Fruit fly (Drosophila melanogaster) whole organism, embryonic: ENCODE data around the gene Cul6.

Source experiments
- Atf-2 ChIP-seq: fragments of 200-800 bp; sonication (Bioruptor generic); optimal IDR thresholded peaks from 2 replicates; lab custom pipeline; 2016; ENCODE audit warnings: missing biosample characterization, missing genetic modification characterization
- Blimp-1 ChIP-seq: fragments of 200-800 bp; sonication (Bioruptor generic); optimal IDR thresholded peaks from 3 replicates; lab custom pipeline; 2018; ENCODE audit warnings: missing biosample characterization, missing genetic modification characterization, mild to moderate bottlenecking, moderate library complexity, missing genetic modification reagents
- BtbVII ChIP-seq: fragments of 200-800 bp; sonication (Bioruptor generic); optimal IDR thresholded peaks from 3 replicates; lab custom pipeline; 2017; ENCODE audit warnings: missing biosample characterization, mild to moderate bottlenecking, missing genetic modification characterization
- CG10543 ChIP-seq: fragments of 200-800 bp; sonication (Bioruptor generic); optimal IDR thresholded peaks from 3 replicates; lab custom pipeline; 2017; ENCODE audit warnings: missing biosample characterization, mild to moderate bottlenecking, missing genetic modification characterization, moderate library complexity
- CG12071 ChIP-seq: fragments of 200-800 bp; sonication (Bioruptor generic); optimal IDR thresholded peaks from 3 replicates; lab custom pipeline; 2018; ENCODE audit warnings: missing biosample characterization, mild to moderate bottlenecking, missing genetic modification characterization
- CG13894 ChIP-seq: fragments of 200-800 bp; sonication (Bioruptor generic); optimal IDR thresholded peaks from 3 replicates; lab custom pipeline; 2018; ENCODE audit warnings: missing biosample characterization, mild to moderate bottlenecking, missing genetic modification characterization, moderate library complexity
- CG14050 ChIP-seq: fragments of 200-800 bp; sonication (Bioruptor generic); IDR thresholded peaks from 3 replicates; pipeline ENCODE4 v1.3.6; 2022; ENCODE audit warnings: missing biosample characterization, missing genetic modification characterization
- CG14667 ChIP-seq: fragments of 200-800 bp; sonication (Bioruptor generic); IDR thresholded peaks from 2 replicates; pipeline ENCODE4 v1.3.6; 2022; ENCODE audit warnings: missing biosample characterization, missing genetic modification characterization
- CG15479 ChIP-seq: fragments of 200-800 bp; sonication (Bioruptor generic); optimal IDR thresholded peaks from 3 replicates; lab custom pipeline; 2019; ENCODE audit warnings: missing biosample characterization, mild to moderate bottlenecking, missing genetic modification characterization, moderate library complexity
- CG15514 ChIP-seq: fragments of 200-800 bp; sonication (Bioruptor generic); optimal IDR thresholded peaks from 3 replicates; lab custom pipeline; 2017; ENCODE audit warnings: missing biosample characterization, missing genetic modification characterization, mild to moderate bottlenecking, moderate library complexity, missing genetic modification reagents
- CG1602 ChIP-seq: fragments of 200-800 bp; sonication (Bioruptor generic); optimal IDR thresholded peaks from 3 replicates; lab custom pipeline; 2016; ENCODE audit warnings: missing biosample characterization, missing genetic modification characterization
- CG18764 ChIP-seq: fragments of 200-800 bp; sonication (Bioruptor generic); optimal IDR thresholded peaks from 3 replicates; lab custom pipeline; 2016; ENCODE audit warnings: missing biosample characterization, missing genetic modification characterization
- CG3281 ChIP-seq: fragments of 200-800 bp; sonication (Bioruptor generic); optimal IDR thresholded peaks from 3 replicates; lab custom pipeline; 2017; ENCODE audit warnings: missing biosample characterization, mild to moderate bottlenecking, missing genetic modification characterization
- CG34376 ChIP-seq: fragments of 200-800 bp; sonication (Bioruptor generic); optimal IDR thresholded peaks from 2 replicates; lab custom pipeline; 2018; ENCODE audit warnings: missing biosample characterization, mild to moderate bottlenecking, missing genetic modification characterization
- CG42726 ChIP-seq: fragments of 200-800 bp; sonication (Bioruptor generic); IDR thresholded peaks from 2 replicates; pipeline ENCODE4 v1.3.6; 2022; ENCODE audit warnings: missing biosample characterization, missing genetic modification characterization; ENCODE audit not compliant: partially characterized antibody
- CG4424 ChIP-seq: fragments of 200-800 bp; sonication (Bioruptor generic); optimal IDR thresholded peaks from 3 replicates; lab custom pipeline; 2016; ENCODE audit warnings: missing biosample characterization, missing genetic modification characterization
- CG7963 ChIP-seq: fragments of 200-800 bp; sonication (Bioruptor generic); IDR thresholded peaks from 3 replicates; pipeline ENCODE4 v1.3.6; 2022; ENCODE audit warnings: missing biosample characterization, missing genetic modification characterization; ENCODE audit not compliant: partially characterized antibody
- CG9727 ChIP-seq: fragments of 200-800 bp; sonication (Bioruptor generic); optimal IDR thresholded peaks from 3 replicates; lab custom pipeline; 2017; ENCODE audit warnings: missing biosample characterization, mild to moderate bottlenecking, missing genetic modification characterization
- CG9817 ChIP-seq: fragments of 200-800 bp; sonication (Bioruptor generic); optimal IDR thresholded peaks from 2 replicates; lab custom pipeline; 2018; ENCODE audit warnings: missing biosample characterization, mild to moderate bottlenecking, missing genetic modification characterization, moderate library complexity
- Drgx ChIP-seq: fragments of 200-800 bp; sonication (Bioruptor generic); IDR thresholded peaks from 2 replicates; pipeline ENCODE4 v1.3.6; 2022; ENCODE audit warnings: missing biosample characterization, missing genetic modification characterization
- Gsc ChIP-seq: fragments of 200-800 bp; sonication (Bioruptor generic); IDR thresholded peaks from 2 replicates; pipeline ENCODE4 v1.3.6; 2022; ENCODE audit warnings: missing biosample characterization, missing genetic modification characterization
- H15 ChIP-seq: fragments of 200-800 bp; sonication (Bioruptor generic); IDR thresholded peaks from 3 replicates; pipeline ENCODE4 v1.3.6; 2022; ENCODE audit warnings: missing biosample characterization, missing genetic modification characterization
- HHEX ChIP-seq: fragments of 200-800 bp; sonication (Bioruptor generic); optimal IDR thresholded peaks from 3 replicates; lab custom pipeline; 2017; ENCODE audit warnings: missing biosample characterization, mild to moderate bottlenecking, missing genetic modification characterization, missing genetic modification reagents
- Hand ChIP-seq: fragments of 200-800 bp; sonication (Bioruptor generic); optimal IDR thresholded peaks from 2 replicates; lab custom pipeline; 2017; ENCODE audit warnings: mild to moderate bottlenecking, missing biosample characterization, missing genetic modification reagents, missing genetic modification characterization
- Hr3 ChIP-seq: fragments of 200-800 bp; sonication (Bioruptor generic); optimal IDR thresholded peaks from 3 replicates; lab custom pipeline; 2016; ENCODE audit warnings: missing biosample characterization, missing genetic modification characterization
- Hsf ChIP-seq: fragments of 200-800 bp; sonication (Bioruptor generic); optimal IDR thresholded peaks from 3 replicates; lab custom pipeline; 2016; ENCODE audit warnings: missing biosample characterization, missing genetic modification characterization
- Mad ChIP-seq: fragments of 200-800 bp; sonication (Bioruptor generic); optimal IDR thresholded peaks from 2 replicates; lab custom pipeline; 2016; ENCODE audit warnings: missing biosample characterization, missing genetic modification characterization
- NC2α ChIP-seq: fragments of 200-800 bp; sonication (Bioruptor generic); optimal IDR thresholded peaks from 2 replicates; lab custom pipeline; 2016; ENCODE audit warnings: missing biosample characterization, missing genetic modification characterization
- Optix ChIP-seq: fragments of 200-800 bp; sonication (Bioruptor generic); IDR thresholded peaks from 3 replicates; pipeline ENCODE4 v1.3.6; 2022; ENCODE audit warnings: missing biosample characterization, missing genetic modification characterization
- PHDP ChIP-seq: fragments of 200-800 bp; sonication (Bioruptor generic); optimal IDR thresholded peaks from 3 replicates; lab custom pipeline; 2018; ENCODE audit warnings: missing biosample characterization, mild to moderate bottlenecking, missing genetic modification characterization, moderate library complexity
- Tbp ChIP-seq: fragments of >200 bp; optimal IDR thresholded peaks from 2 replicates; lab custom pipeline; 2018; ENCODE audit warnings: missing biosample characterization, missing genetic modification characterization
- Xbp1 ChIP-seq: fragments of 200-800 bp; sonication (Bioruptor generic); optimal IDR thresholded peaks from 3 replicates; lab custom pipeline; 2016; ENCODE audit warnings: missing biosample characterization, mild to moderate bottlenecking, missing genetic modification characterization
- YL-1 ChIP-seq: fragments of 200-800 bp; sonication (Bioruptor generic); optimal IDR thresholded peaks from 3 replicates; lab custom pipeline; 2017; ENCODE audit warnings: missing biosample characterization, mild to moderate bottlenecking, missing genetic modification characterization
- amos ChIP-seq: fragments of 200-800 bp; sonication (Bioruptor generic); IDR thresholded peaks from 2 replicates; pipeline ENCODE4 v1.3.6; 2022; ENCODE audit warnings: missing biosample characterization, missing genetic modification characterization; ENCODE audit not compliant: partially characterized antibody
- crp ChIP-seq, 2 experiments: fragments of 200-800 bp; sonication (Bioruptor generic); optimal IDR thresholded peaks; 2 replicates in 1 of 2; 3 replicates in 1 of 2; lab custom pipeline; 2017; ENCODE audit warnings: missing biosample characterization in 2 of 2, missing genetic modification characterization in 2 of 2, mild to moderate bottlenecking in 1 of 2, moderate library complexity in 1 of 2
- disco-r ChIP-seq: fragments of 200-800 bp; sonication (Bioruptor generic); optimal IDR thresholded peaks from 2 replicates; lab custom pipeline; 2016; ENCODE audit warnings: missing biosample characterization, missing genetic modification characterization
- dmrt99B ChIP-seq: fragments of 200-800 bp; sonication (Bioruptor generic); optimal IDR thresholded peaks from 2 replicates; lab custom pipeline; 2018; ENCODE audit warnings: missing biosample characterization, mild to moderate bottlenecking, missing genetic modification characterization, moderate library complexity
- ems ChIP-seq: fragments of 200-800 bp; sonication (Bioruptor generic); optimal IDR thresholded peaks from 3 replicates; lab custom pipeline; 2016; ENCODE audit warnings: missing biosample characterization, missing genetic modification characterization
- exex ChIP-seq: fragments of 200-800 bp; sonication (Bioruptor generic); optimal IDR thresholded peaks from 4 replicates; lab custom pipeline; 2018; ENCODE audit warnings: missing biosample characterization, mild to moderate bottlenecking, missing genetic modification characterization, moderate library complexity
- gce ChIP-seq: fragments of 200-800 bp; sonication (Bioruptor generic); IDR thresholded peaks from 3 replicates; pipeline ENCODE4 v1.3.6; 2022; ENCODE audit warnings: missing biosample characterization, missing genetic modification characterization
- gcm ChIP-seq: fragments of 200-800 bp; sonication (Bioruptor generic); optimal IDR thresholded peaks from 2 replicates; lab custom pipeline; 2019; ENCODE audit warnings: missing biosample characterization, mild to moderate bottlenecking, missing genetic modification characterization, moderate library complexity
- gem ChIP-seq: fragments of 200-800 bp; sonication (Bioruptor generic); optimal IDR thresholded peaks from 2 replicates; lab custom pipeline; 2019; ENCODE audit warnings: missing biosample characterization, mild to moderate bottlenecking, missing genetic modification characterization, moderate library complexity
- ind ChIP-seq: fragments of 200-800 bp; sonication (Bioruptor generic); optimal IDR thresholded peaks from 3 replicates; lab custom pipeline; 2016; ENCODE audit warnings: missing biosample characterization, missing genetic modification characterization
- inv ChIP-seq: fragments of 200-800 bp; sonication (Bioruptor generic); IDR thresholded peaks from 2 replicates; pipeline ENCODE4 v1.3.6; 2022; ENCODE audit warnings: missing biosample characterization, missing genetic modification characterization; ENCODE audit not compliant: partially characterized antibody
- kay ChIP-seq: fragments of 200-800 bp; sonication (Bioruptor generic); optimal IDR thresholded peaks from 2 replicates; lab custom pipeline; 2016; ENCODE audit warnings: missing biosample characterization, missing genetic modification characterization
- maf-S ChIP-seq: fragments of 200-800 bp; sonication (Bioruptor generic); optimal IDR thresholded peaks from 2 replicates; lab custom pipeline; 2016; ENCODE audit warnings: missing biosample characterization, missing genetic modification characterization
- odd ChIP-seq: fragments of 200-800 bp; sonication (Bioruptor generic); optimal IDR thresholded peaks from 2 replicates; lab custom pipeline; 2017; ENCODE audit warnings: missing biosample characterization, mild to moderate bottlenecking, missing genetic modification characterization
- pita ChIP-seq: fragments of 200-800 bp; sonication (Bioruptor generic); optimal IDR thresholded peaks from 2 replicates; lab custom pipeline; 2017; ENCODE audit warnings: missing biosample characterization, mild to moderate bottlenecking, missing genetic modification characterization
- sr ChIP-seq: fragments of 200-800 bp; sonication (Bioruptor generic); IDR thresholded peaks from 3 replicates; pipeline ENCODE4 v1.3.6; 2022; ENCODE audit warnings: missing biosample characterization, missing genetic modification characterization
- zen ChIP-seq: fragments of 200-800 bp; sonication (Bioruptor generic); optimal IDR thresholded peaks from 3 replicates; lab custom pipeline; 2018; ENCODE audit warnings: missing biosample characterization, mild to moderate bottlenecking, missing genetic modification characterization, moderate library complexity
- zfh2 ChIP-seq: fragments of 200-800 bp; sonication (Bioruptor generic); optimal IDR thresholded peaks from 2 replicates; lab custom pipeline; 2016; ENCODE audit warnings: missing biosample characterization, missing genetic modification characterization

Cul6 gene

DNA sequence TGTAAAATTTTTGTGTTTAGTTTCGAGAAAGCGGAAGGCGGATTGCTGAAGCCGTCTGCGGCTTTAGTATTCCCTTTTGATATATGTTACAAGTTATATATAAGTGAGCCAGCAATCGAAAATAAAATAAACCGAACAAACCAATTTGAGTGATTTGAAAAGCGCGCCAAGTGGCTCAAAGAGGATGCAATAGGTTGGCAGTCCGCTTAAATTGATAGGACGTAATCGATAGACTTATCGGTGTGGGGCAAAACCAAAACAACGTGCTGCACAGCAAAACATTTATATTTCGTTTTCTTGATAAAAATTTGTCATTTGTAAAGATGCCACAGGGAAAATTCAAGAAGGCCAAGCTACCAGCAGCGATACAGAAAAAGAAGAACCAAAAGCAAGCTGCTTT is 35.3 kb upstream of the Cul6 start, which contains the start of gene CG11279 (continued):
- no peak for TF ChIP-seq BtbVII (GFP tag; lab: Kevin White, UChicago)
- TF ChIP-seq gcm (GFP tag; lab: Kevin White, UChicago) = no peak
- TF ChIP-seq CG9817 = no peak
- no peak for TF ChIP-seq H15
- peak; percentile 47; the same call in 1 of the 2 replicates for TF ChIP-seq inv (GFP tag; lab: Robert Waterston, UW)
- TF ChIP-seq CG15479 = peak; percentile 14
- TF ChIP-seq kay (GFP tag; lab: Kevin White, UChicago) = no peak
- TF ChIP-seq HHEX (GFP tag; lab: Kevin White, UChicago) = no peak
- no peak for TF ChIP-seq NC2α (GFP tag; lab: Kevin White, UChicago)
- no peak for TF ChIP-seq Hr3
- TF ChIP-seq exex (tag; lab: Kevin White, UChicago) = no peak
- TF ChIP-seq CG7963 (GFP tag; lab: Robert Waterston, UW) = peak; percentile 78; the same call in 2 of the 3 replicates
- no peak for TF ChIP-seq Blimp-1 (GFP tag; lab: Kevin White, UChicago)
- no peak for TF ChIP-seq CG18764 (GFP tag; lab: Kevin White, UChicago)
- no peak for TF ChIP-seq CG9727 (GFP tag; lab: Kevin White, UChicago)
- TF ChIP-seq CG12071 (GFP tag; lab: Kevin White, UChicago) = no peak
- no peak for TF ChIP-seq CG4424 (GFP tag; lab: Kevin White, UChicago)
- no peak for TF ChIP-seq Hsf (GFP tag; lab: Kevin White, UChicago)
- TF ChIP-seq zfh2 (GFP tag; lab: Kevin White, UChicago) = no peak
- TF ChIP-seq maf-S (GFP tag; lab: Kevin White, UChicago) = no peak
- no peak for TF ChIP-seq ind (GFP tag; lab: Kevin White, UChicago)
- no peak for TF ChIP-seq ems (GFP tag; lab: Kevin White, UChicago)
- no peak for TF ChIP-seq odd (GFP tag; lab: Kevin White, UChicago)
- no peak for TF ChIP-seq CG14050 (GFP tag; lab: Robert Waterston, UW)
- TF ChIP-seq Atf-2 (GFP tag; lab: Kevin White, UChicago) = no peak
- no peak for TF ChIP-seq CG14667 (GFP tag; lab: Robert Waterston, UW)
- no peak for TF ChIP-seq Tbp (GFP tag; lab: Kevin White, UChicago)
- no peak for TF ChIP-seq PHDP (tag; lab: Kevin White, UChicago)
- TF ChIP-seq CG15514 (GFP tag; lab: Kevin White, UChicago) = peak; percentile 45
- no peak for TF ChIP-seq Mad (GFP tag; lab: Kevin White, UChicago)
- no peak for TF ChIP-seq CG3281
- TF ChIP-seq pita (GFP tag; lab: Kevin White, UChicago) = no peak
- no peak for TF ChIP-seq Xbp1 (GFP tag; lab: Kevin White, UChicago)
- no peak for TF ChIP-seq CG13894 (tag; lab: Kevin White, UChicago)
- TF ChIP-seq gem (tag; lab: Kevin White, UChicago) = no peak
- TF ChIP-seq CG42726 (GFP tag; lab: Robert Waterston, UW) = peak; percentile 39; the same call in 1 of the 2 replicates
- TF ChIP-seq Drgx = no peak
- TF ChIP-seq CG10543 (GFP tag; lab: Kevin White, UChicago) = no peak
- peak; percentile 67 for TF ChIP-seq YL-1 (GFP tag; lab: Kevin White, UChicago)
- no peak for TF ChIP-seq Hand (GFP tag; lab: Kevin White, UChicago)
- no peak for TF ChIP-seq CG34376 (GFP tag; lab: Kevin White, UChicago)
- TF ChIP-seq Gsc (GFP tag; lab: Robert Waterston, UW) = no peak
- no peak for TF ChIP-seq gce (GFP tag; lab: Robert Waterston, UW)
- no peak for TF ChIP-seq disco-r (GFP tag; lab: Kevin White, UChicago)
- peak; percentile 79 for TF ChIP-seq amos
- no peak for TF ChIP-seq Optix (GFP tag; lab: Robert Waterston, UW)
- TF ChIP-seq crp (GFP tag; optimal IDR thresholded peaks at IDR 0.05; lab: Kevin White, UChicago) = no peak
- no peak for TF ChIP-seq sr
- no peak for TF ChIP-seq CG1602 (GFP tag; lab: Kevin White, UChicago)
- TF ChIP-seq zen (tag; lab: Kevin White, UChicago) = no peak
- TF ChIP-seq dmrt99B = no peak
